Worm (Caenorhabditis elegans): ENCODE results near the gene srsx-26.

DNA sequence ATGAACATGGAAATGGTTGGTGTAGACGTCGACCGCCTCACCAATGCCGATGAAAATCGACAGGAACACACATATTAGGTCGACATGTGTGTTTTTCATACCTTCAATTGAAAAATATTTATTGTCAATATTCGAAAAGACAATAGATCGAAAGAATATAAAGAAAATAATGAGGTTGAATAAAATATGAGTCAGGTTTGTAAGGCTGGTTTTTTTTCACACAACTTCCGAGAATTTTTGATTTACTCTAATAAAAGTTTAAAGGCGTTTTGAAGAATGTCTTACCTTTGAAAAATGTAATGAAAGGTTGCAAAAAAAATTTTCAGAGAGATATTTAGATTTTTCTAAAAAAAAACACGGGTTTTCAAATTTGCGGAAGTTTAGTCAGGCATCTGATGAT, 25.2 kb downstream of the srsx-26 start, which contains the start of gene egl-3:
- no peak for TF ChIP-seq attf-6 (GFP tag; IDR thresholded peaks at IDR 0.05)
- no peak for TF ChIP-seq Y53F4B.3 (GFP tag; IDR thresholded peaks at IDR 0.05)
- TF ChIP-seq F55B11.4 (tag; optimal IDR thresholded peaks at IDR 0.05; ENCODE audit: borderline replicate concordance, insufficient read depth): no peak
- no peak for TF ChIP-seq B0035.1 (tag; optimal IDR thresholded peaks at IDR 0.05)
- no peak for TF ChIP-seq mel-28 (tag; optimal IDR thresholded peaks at IDR 0.05; ENCODE audit: borderline replicate concordance)
- no peak for TF ChIP-seq repo-1 (tag; optimal IDR thresholded peaks at IDR 0.05)
- no peak for TF ChIP-seq lsl-1 (GFP tag; optimal IDR thresholded peaks at IDR 0.05)
- no peak for TF ChIP-seq efl-1 (GFP tag; optimal IDR thresholded peaks at IDR 0.05)
- TF ChIP-seq D2030.7 (GFP tag; IDR thresholded peaks at IDR 0.05): no peak
- TF ChIP-seq ama-1 (optimal IDR thresholded peaks at IDR 0.05): no peak
- TF ChIP-seq ama-1 (GFP tag; optimal IDR thresholded peaks at IDR 0.05): no peak
- TF ChIP-seq pbrm-1 (GFP tag; IDR thresholded peaks at IDR 0.05): no peak
- TF ChIP-seq aptf-2 (GFP tag; conservative IDR thresholded peaks at IDR 0.05): no peak

Measured in whole organism, young adult.